Worm (Caenorhabditis elegans) whole organism, L4/young adult: ENCODE results near the gene R13H4.7.

ENCODE experiments used
- W03F9.2 ChIP-seq: fragments of 150-350 bp; optimal IDR thresholded peaks from 2 replicates; lab custom pipeline; 2014; ENCODE audit warnings: missing biosample characterization, missing genetic modification characterization
- dao-5 ChIP-seq: sonication (generic microtip); optimal IDR thresholded peaks from 2 replicates; lab custom pipeline; 2016; ENCODE audit warnings: missing genotype, missing genetic modification characterization, moderate library complexity, missing compliant biosample characterization
- him-1 ChIP-seq: sonication (generic microtip); optimal IDR thresholded peaks from 2 replicates; lab custom pipeline; 2016; ENCODE audit warnings: missing genotype, missing genetic modification reagents, missing genetic modification characterization, missing compliant biosample characterization

DNA sequence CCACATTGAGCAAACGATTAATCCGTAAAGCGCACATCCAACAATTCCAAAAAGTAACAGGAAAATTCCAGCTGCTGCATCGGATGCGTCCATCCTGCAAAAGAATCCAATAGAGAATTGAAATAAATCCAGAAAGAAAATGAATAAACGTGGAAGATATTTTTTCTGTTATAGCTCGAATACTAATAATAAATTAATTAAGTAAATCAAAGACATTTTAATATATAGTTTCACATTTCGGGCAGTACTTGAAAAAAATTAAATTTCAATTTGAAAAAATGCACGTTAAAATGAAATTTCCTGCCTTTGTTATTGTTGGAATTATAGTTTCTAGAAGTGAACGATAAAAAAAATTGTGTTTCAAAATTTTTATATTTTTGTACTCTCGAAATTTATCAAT, at the start of gene R13H4.7:
- TF ChIP-seq him-1 (tag; lab: Kevin White, UChicago) (no peak), dao-5 (tag; lab: Kevin White, UChicago) (no peak), W03F9.2 (tag; lab: Kevin White, UChicago) (no peak)
